Worm (Caenorhabditis elegans): ENCODE measurements around the gene C45G9.4.

C45G9.4 gene

ce11 chrIII:5020924-5021323, 41.6 kb upstream of the C45G9.4 start, which contains the start of gene mdt-11:
Gene mdt-11 (plus strand): TSS chrIII:5021224.
- TF ChIP-seq C34F6.9 (tag; optimal IDR thresholded peaks at IDR 0.05) (no peak), gmeb-1 (tag; optimal IDR thresholded peaks at IDR 0.05) (no peak), nhr-10 (tag; optimal IDR thresholded peaks at IDR 0.05) (no peak), peb-1 (tag; optimal IDR thresholded peaks at IDR 0.05) (no peak)

- TF ChIP-seq nhr-21 (tag; optimal IDR thresholded peaks at IDR 0.05) (no peak), Y55F3AM.14 (GFP tag; optimal IDR thresholded peaks at IDR 0.05) (no peak), zag-1 (tag; optimal IDR thresholded peaks at IDR 0.05) (no peak), nhr-6 (tag; optimal IDR thresholded peaks at IDR 0.05) (no peak), lin-11 (tag; optimal IDR thresholded peaks at IDR 0.05) (no peak), lin-13 (GFP tag; optimal IDR thresholded peaks at IDR 0.05) (no peak), fos-1 (tag; optimal IDR thresholded peaks at IDR 0.05) (no peak), nhr-25 (tag; optimal IDR thresholded peaks at IDR 0.05) (no peak), nhr-12 (tag; optimal IDR thresholded peaks at IDR 0.05) (no peak), crh-2 (tag; optimal IDR thresholded peaks at IDR 0.05) (no peak), ama-1 (optimal IDR thresholded peaks at IDR 0.05) (no peak)
These were observed 40.8 kb upstream of the C45G9.4 start, which contains the start of gene R144.3 for ce11 chrIII:5021689-5022088. Gene R144.3 (plus strand): TSS chrIII:5021989.

DNA sequence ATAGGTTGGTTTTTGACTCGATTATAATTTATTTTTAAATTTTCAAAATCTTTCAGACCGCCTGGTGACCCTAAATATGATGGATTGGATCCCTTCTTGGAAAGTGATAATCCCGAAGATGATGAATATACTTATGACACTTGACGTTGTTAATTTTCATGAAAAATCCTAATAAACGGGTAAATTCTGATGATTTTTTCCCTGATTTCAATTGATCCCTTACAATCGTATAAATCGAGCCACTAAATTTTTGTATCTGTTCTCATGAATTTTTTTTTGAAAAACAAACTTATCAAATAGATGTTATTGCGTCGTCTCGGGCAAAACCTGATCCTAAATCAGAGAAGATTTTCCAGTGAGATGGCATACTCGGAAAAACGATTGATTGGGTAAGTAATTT, 39.5 kb upstream of the C45G9.4 start, which contains the start of gene R144.13:
TSS of gene R144.13 (plus strand) at position 301 of the 400 bp plus-strand sequence.
- no peak for TF ChIP-seq sma-3 (GFP tag; optimal IDR thresholded peaks at IDR 0.05)
- TF ChIP-seq alr-1 (tag; optimal IDR thresholded peaks at IDR 0.05): no peak
- no peak for TF ChIP-seq unc-55 (GFP tag; optimal IDR thresholded peaks at IDR 0.05)
- TF ChIP-seq aly-2 (tag; optimal IDR thresholded peaks at IDR 0.05): no peak
- TF ChIP-seq blmp-1 (tag; optimal IDR thresholded peaks at IDR 0.05; ENCODE audit: insufficient read depth): no peak

DNA sequence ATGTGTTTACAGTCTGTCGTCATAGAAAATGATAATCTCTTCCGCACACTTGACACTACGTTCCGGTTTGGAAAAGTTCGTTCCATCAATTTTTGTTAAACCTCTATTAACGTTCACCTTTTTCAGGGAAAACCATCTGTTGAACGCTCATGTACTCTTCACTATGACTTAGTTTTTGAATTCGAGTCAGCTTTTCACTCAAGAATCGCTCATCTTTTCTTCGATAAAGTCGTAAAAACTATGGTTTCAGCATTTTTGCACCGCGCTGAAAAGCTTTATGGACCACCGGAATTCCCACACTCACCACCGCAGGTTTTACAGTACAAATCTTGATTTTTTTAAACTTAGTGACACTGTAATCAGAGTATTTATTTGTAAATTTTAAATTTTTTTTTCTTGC, 38.9 kb upstream of the C45G9.4 start:
- TF ChIP-seq lin-11 (tag; optimal IDR thresholded peaks at IDR 0.05) (no peak), aly-2 (tag; optimal IDR thresholded peaks at IDR 0.05) (no peak), elt-3 (tag; optimal IDR thresholded peaks at IDR 0.05) (no peak), mdl-1 (tag; optimal IDR thresholded peaks at IDR 0.05) (no peak), ztf-11 (tag; optimal IDR thresholded peaks at IDR 0.05) (no peak), nhr-23 (tag; optimal IDR thresholded peaks at IDR 0.05) (no peak), ama-1 (optimal IDR thresholded peaks at IDR 0.05) (no peak), lin-39 (tag; optimal IDR thresholded peaks at IDR 0.05) (no peak), nhr-25 (tag; optimal IDR thresholded peaks at IDR 0.05) (no peak), peb-1 (tag; optimal IDR thresholded peaks at IDR 0.05) (no peak), F13H6.1 (tag; optimal IDR thresholded peaks at IDR 0.05) (no peak), blmp-1 (tag; optimal IDR thresholded peaks at IDR 0.05; ENCODE audit: insufficient read depth) (no peak), ceh-16 (tag; optimal IDR thresholded peaks at IDR 0.05) (no peak), crh-2 (tag; optimal IDR thresholded peaks at IDR 0.05) (no peak), ceh-82 (tag; optimal IDR thresholded peaks at IDR 0.05) (no peak), sma-3 (GFP tag; optimal IDR thresholded peaks at IDR 0.05) (no peak), ZK546.5 (tag; optimal IDR thresholded peaks at IDR 0.05) (no peak), mab-5 (tag; optimal IDR thresholded peaks at IDR 0.05) (no peak), R02D3.7 (tag; optimal IDR thresholded peaks at IDR 0.05) (no peak), alr-1 (tag; optimal IDR thresholded peaks at IDR 0.05) (no peak)

DNA sequence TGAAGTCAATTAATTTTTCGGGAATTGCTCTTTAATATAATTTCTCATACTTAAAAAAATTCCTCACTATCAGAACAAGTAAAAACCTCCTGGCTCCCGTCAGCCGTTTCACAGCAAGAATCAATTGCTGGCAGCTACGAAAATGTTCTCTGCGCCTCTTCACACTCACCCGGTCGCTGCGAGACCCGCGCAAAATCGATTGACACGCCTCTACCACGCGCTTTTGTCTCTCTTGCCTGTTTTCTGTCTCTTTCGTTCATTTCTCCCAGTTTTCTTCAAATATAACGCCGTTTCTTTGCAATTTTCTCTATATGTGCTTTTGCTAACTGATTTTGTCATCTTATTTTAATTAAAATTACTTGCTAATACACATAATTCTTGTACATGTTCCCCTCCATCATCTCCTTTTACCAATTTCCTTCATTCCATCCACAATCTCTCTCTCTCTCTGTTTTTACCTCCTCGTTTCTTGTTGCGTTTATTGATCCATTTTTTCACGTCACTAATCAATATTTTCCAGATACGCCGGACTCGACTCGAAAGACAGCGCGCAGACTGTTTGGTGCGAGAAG, 38.0 kb upstream of the C45G9.4 start, which contains the start of gene pcf-11:
TSS of gene pcf-11 (plus strand) at position 522 of the 572 bp plus-strand sequence.
- TF ChIP-seq lin-13 (GFP tag; optimal IDR thresholded peaks at IDR 0.05): peak; percentile 64
- no peak for TF ChIP-seq peb-1 (tag; optimal IDR thresholded peaks at IDR 0.05)
- TF ChIP-seq gmeb-1 (tag; optimal IDR thresholded peaks at IDR 0.05): peak; percentile 50
- peak; percentile 68 for TF ChIP-seq sem-4 (tag; optimal IDR thresholded peaks at IDR 0.05)
- TF ChIP-seq mab-5 (tag; optimal IDR thresholded peaks at IDR 0.05): peak; percentile 31
- TF ChIP-seq unc-55 (GFP tag; optimal IDR thresholded peaks at IDR 0.05): peak; percentile 77
- TF ChIP-seq nhr-129 (tag; optimal IDR thresholded peaks at IDR 0.05): peak; percentile 52
- no peak for TF ChIP-seq Y55F3AM.14 (GFP tag; optimal IDR thresholded peaks at IDR 0.05)
- peak; percentile 42 for TF ChIP-seq sma-3 (GFP tag; optimal IDR thresholded peaks at IDR 0.05)
- no peak for TF ChIP-seq lin-39 (tag; optimal IDR thresholded peaks at IDR 0.05)
- peak; percentile 84 for TF ChIP-seq C34F6.9 (tag; optimal IDR thresholded peaks at IDR 0.05)
- peak; percentile 66 to 77 for TF ChIP-seq mdl-1 (tag; optimal IDR thresholded peaks at IDR 0.05)
- TF ChIP-seq ztf-1 (GFP tag; conservative IDR thresholded peaks at IDR 0.05): no peak
- peak; percentile 84 for TF ChIP-seq crh-2 (tag; optimal IDR thresholded peaks at IDR 0.05)
- no peak for TF ChIP-seq elt-3 (tag; optimal IDR thresholded peaks at IDR 0.05)
- TF ChIP-seq F13H6.1 (tag; optimal IDR thresholded peaks at IDR 0.05): peak; percentile 48
- no peak for TF ChIP-seq nhr-77 (tag; optimal IDR thresholded peaks at IDR 0.05)
- TF ChIP-seq lsy-2 (tag; optimal IDR thresholded peaks at IDR 0.05): peak; percentile 43 to 63
- no peak for TF ChIP-seq ztf-11 (tag; optimal IDR thresholded peaks at IDR 0.05)
- TF ChIP-seq R02D3.7 (tag; optimal IDR thresholded peaks at IDR 0.05): no peak
- TF ChIP-seq sma-9 (GFP tag; optimal IDR thresholded peaks at IDR 0.05): peak; percentile 20
- no peak for TF ChIP-seq sma-9 (tag; optimal IDR thresholded peaks at IDR 0.05)
- peak; percentile 83 for TF ChIP-seq ama-1 (optimal IDR thresholded peaks at IDR 0.05)
- TF ChIP-seq blmp-1 (tag; optimal IDR thresholded peaks at IDR 0.05; ENCODE audit: insufficient read depth): peak; percentile 47
- TF ChIP-seq nhr-25 (tag; optimal IDR thresholded peaks at IDR 0.05): peak; percentile 44
- TF ChIP-seq lin-11 (tag; optimal IDR thresholded peaks at IDR 0.05): peak; percentile 75
- peak; percentile 46 for TF ChIP-seq fos-1 (tag; optimal IDR thresholded peaks at IDR 0.05)
